Worm (Caenorhabditis elegans) whole organism, L1 larva: Measurements from ENCODE around the gene srlf-5.

Experiments
- C04F5.9 ChIP-seq: sonication (generic microtip); optimal IDR thresholded peaks from 2 replicates; lab custom pipeline; 2016; ENCODE audit warnings: missing genetic modification characterization, missing compliant biosample characterization
- F16B12.6 ChIP-seq: fragments of 150-350 bp; optimal IDR thresholded peaks from 2 replicates; lab custom pipeline; 2014; ENCODE audit warnings: missing biosample characterization, missing genetic modification characterization
- Y116A8C.19 ChIP-seq: sonication (generic microtip); optimal IDR thresholded peaks from 2 replicates; lab custom pipeline; 2016; ENCODE audit warnings: missing compliant biosample characterization, missing genetic modification characterization, borderline replicate concordance
- ceh-8 ChIP-seq: fragments of 200-800 bp; sonication (Bioruptor generic); optimal IDR thresholded peaks from 2 replicates; lab custom pipeline; 2018; ENCODE audit warnings: mild to moderate bottlenecking, missing genetic modification characterization, moderate library complexity, missing compliant biosample characterization
- elt-2 ChIP-seq: sonication (generic microtip); optimal IDR thresholded peaks from 2 replicates; lab custom pipeline; 2016; ENCODE audit warnings: missing genetic modification characterization, mild to moderate bottlenecking, inconsistent platforms, missing compliant biosample characterization, missing genetic modification reagents
- elt-3 ChIP-seq, 6 experiments: fragments of 150-350 bp in 1 of 6; sonication (generic microtip); optimal IDR thresholded peaks; 2 replicates each; lab custom pipeline; 2017 to 2018; ENCODE audit warnings: missing biosample characterization in 6 of 6, missing genetic modification characterization in 6 of 6, inconsistent platforms in 1 of 6
- fkh-4 ChIP-seq: sonication (generic microtip); optimal IDR thresholded peaks from 2 replicates; lab custom pipeline; 2016; ENCODE audit warnings: missing compliant biosample characterization, missing genetic modification characterization, borderline replicate concordance
- hlh-4 ChIP-seq: sonication (generic microtip); optimal IDR thresholded peaks from 2 replicates; lab custom pipeline; 2016; ENCODE audit warnings: mild to moderate bottlenecking, missing genetic modification characterization, missing compliant biosample characterization
- isw-1 ChIP-seq: fragments of 200-800 bp; sonication (Bioruptor generic); IDR thresholded peaks from 2 replicates; pipeline ENCODE4 v1.3.6; 2022; ENCODE audit warnings: missing genetic modification characterization, missing compliant biosample characterization
- jun-1 ChIP-seq: fragments of 150-350 bp; optimal IDR thresholded peaks from 2 replicates; lab custom pipeline; 2014; ENCODE audit warnings: missing biosample characterization, missing genetic modification reagents, missing genetic modification characterization
- lin-35 ChIP-seq, 2 experiments: fragments of 150-350 bp; optimal IDR thresholded peaks; 2 replicates each; lab custom pipeline; 2014; ENCODE audit warnings: missing biosample characterization in 2 of 2, missing genetic modification characterization in 2 of 2, missing genetic modification reagents in 2 of 2
- lir-3 ChIP-seq: sonication (generic microtip); optimal IDR thresholded peaks from 2 replicates; lab custom pipeline; 2016; ENCODE audit warnings: mild to moderate bottlenecking, missing genetic modification characterization, moderate library complexity, missing compliant biosample characterization; ENCODE audit not compliant: poor library complexity
- lsy-2 ChIP-seq, 2 experiments: fragments of 150-350 bp; optimal IDR thresholded peaks; 2 replicates each; lab custom pipeline; 2014; ENCODE audit warnings: missing biosample characterization in 2 of 2, missing genetic modification characterization in 2 of 2
- mdl-1 ChIP-seq, 2 experiments: fragments of 150-350 bp; optimal IDR thresholded peaks; 2 replicates each; lab custom pipeline; 2014 to 2017; ENCODE audit warnings: missing biosample characterization in 2 of 2, missing genetic modification characterization in 2 of 2, inconsistent platforms in 1 of 2
- mep-1 ChIP-seq: fragments of 150-350 bp; optimal IDR thresholded peaks from 2 replicates; lab custom pipeline; 2014; ENCODE audit warnings: missing biosample characterization, missing genetic modification characterization
- nhr-11 ChIP-seq: fragments of 150-350 bp; optimal IDR thresholded peaks from 2 replicates; lab custom pipeline; 2014; ENCODE audit warnings: missing biosample characterization, missing genetic modification characterization
- nhr-12 ChIP-seq: sonication (generic microtip); optimal IDR thresholded peaks from 2 replicates; lab custom pipeline; 2017; ENCODE audit warnings: missing biosample characterization, missing genetic modification characterization
- nhr-20 ChIP-seq: sonication (generic microtip); optimal IDR thresholded peaks from 2 replicates; lab custom pipeline; 2016; ENCODE audit warnings: mild to moderate bottlenecking, missing genetic modification characterization, missing compliant biosample characterization
- nhr-76 ChIP-seq: sonication (generic microtip); optimal IDR thresholded peaks from 2 replicates; lab custom pipeline; 2017; ENCODE audit warnings: missing biosample characterization, missing genetic modification characterization
- nhr-77 ChIP-seq: fragments of 150-350 bp; optimal IDR thresholded peaks from 2 replicates; lab custom pipeline; 2014; ENCODE audit warnings: missing biosample characterization, missing genetic modification characterization
- nhr-85 ChIP-seq: sonication (generic microtip); peaks from one replicate; lab custom pipeline; 2016; ENCODE audit warnings: missing genetic modification characterization, inconsistent platforms, missing compliant biosample characterization
- nhr-90 ChIP-seq: sonication (generic microtip); optimal IDR thresholded peaks from 2 replicates; lab custom pipeline; 2016; ENCODE audit warnings: mild to moderate bottlenecking, missing genetic modification characterization, missing compliant biosample characterization; ENCODE audit not compliant: poor library complexity
- swsn-7 ChIP-seq: sonication (generic microtip); optimal IDR thresholded peaks from 2 replicates; lab custom pipeline; 2016; ENCODE audit warnings: missing genetic modification characterization, missing compliant biosample characterization
- tbx-2 ChIP-seq: sonication (generic microtip); optimal IDR thresholded peaks from 2 replicates; lab custom pipeline; 2016; ENCODE audit warnings: missing genetic modification characterization, missing compliant biosample characterization
- unc-62 ChIP-seq: fragments of 150-350 bp; optimal IDR thresholded peaks from 2 replicates; lab custom pipeline; 2014; ENCODE audit warnings: missing biosample characterization, missing genetic modification reagents, missing genetic modification characterization
- zip-4 ChIP-seq: fragments of 200-800 bp; sonication (Bioruptor generic); optimal IDR thresholded peaks from 2 replicates; lab custom pipeline; 2018; ENCODE audit warnings: mild to moderate bottlenecking, missing genetic modification characterization, moderate library complexity, missing compliant biosample characterization
- ztf-11 ChIP-seq, 2 experiments: sonication (generic microtip); optimal IDR thresholded peaks; 2 replicates each; lab custom pipeline; 2016 to 2017; ENCODE audit warnings: missing genetic modification characterization in 2 of 2, missing biosample characterization in 1 of 2, missing compliant biosample characterization in 1 of 2
- ztf-4 ChIP-seq: fragments of 150-350 bp; optimal IDR thresholded peaks from 2 replicates; lab custom pipeline; 2014; ENCODE audit warnings: missing biosample characterization, missing genetic modification characterization

Gene srlf-5

DNA sequence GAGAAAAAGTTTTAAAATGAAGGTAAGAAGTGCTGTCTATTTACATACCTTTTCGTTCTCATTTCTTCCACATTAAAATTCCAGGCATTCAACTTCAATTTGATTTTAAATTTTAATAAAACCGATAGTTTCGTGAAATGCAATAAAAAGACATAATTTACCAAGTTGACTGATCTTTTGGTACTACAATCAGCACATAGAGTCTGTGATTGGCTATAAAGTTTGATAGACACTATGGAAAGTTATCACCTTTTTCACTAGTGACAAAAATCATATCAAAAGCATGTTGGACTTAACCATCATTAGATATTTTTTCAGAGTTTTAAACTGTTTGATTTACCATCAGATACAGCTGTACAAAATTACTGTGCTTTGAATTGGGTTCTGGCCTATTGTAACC is 11.1 kb downstream of the srlf-5 start, which contains the start of gene srz-15:
Gene srz-15 (plus strand): TSS at position 301 of the 400 bp plus-strand sequence.
- no peak for TF ChIP-seq elt-3 (tag; optimal IDR thresholded peaks at IDR 0.05; lab: Kevin White, UChicago)
- no peak for TF ChIP-seq hlh-4
- no peak for TF ChIP-seq swsn-7 (tag; lab: Kevin White, UChicago)
- TF ChIP-seq, all 84 proteins: peak for 0

DNA sequence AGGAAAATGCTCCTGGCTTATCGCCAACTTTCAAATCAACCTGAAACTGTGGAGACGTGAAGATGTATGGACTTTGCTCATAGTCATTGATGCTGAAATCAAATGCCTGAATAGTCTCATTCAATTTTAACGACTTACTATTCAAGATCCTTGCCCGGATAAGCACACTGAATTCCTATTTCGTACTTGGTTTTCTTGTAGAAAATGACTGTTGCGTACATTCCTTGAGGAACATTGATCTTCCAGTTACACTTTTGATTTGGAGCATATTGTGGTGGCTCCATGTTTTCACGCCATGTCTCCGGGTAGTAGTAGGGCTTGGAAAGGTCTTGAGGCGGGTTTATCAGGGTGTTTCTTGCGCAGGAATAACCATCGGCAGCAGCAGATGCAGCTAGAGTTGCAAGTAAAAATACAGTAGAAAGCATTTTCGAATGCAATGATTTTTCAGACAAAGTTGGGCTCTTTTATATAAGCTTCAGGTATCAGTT is 12.0 kb downstream of the srlf-5 start, which contains the start of gene irg-6:
Gene irg-6 (minus strand): TSS at position 438 of the 488 bp plus-strand sequence.
- TF ChIP-seq fkh-4 (tag; lab: Kevin White, UChicago) (no peak), nhr-85 (tag; lab: Kevin White, UChicago) (peak; percentile 0)
- TF ChIP-seq, all 84 proteins: peak for 1

DNA sequence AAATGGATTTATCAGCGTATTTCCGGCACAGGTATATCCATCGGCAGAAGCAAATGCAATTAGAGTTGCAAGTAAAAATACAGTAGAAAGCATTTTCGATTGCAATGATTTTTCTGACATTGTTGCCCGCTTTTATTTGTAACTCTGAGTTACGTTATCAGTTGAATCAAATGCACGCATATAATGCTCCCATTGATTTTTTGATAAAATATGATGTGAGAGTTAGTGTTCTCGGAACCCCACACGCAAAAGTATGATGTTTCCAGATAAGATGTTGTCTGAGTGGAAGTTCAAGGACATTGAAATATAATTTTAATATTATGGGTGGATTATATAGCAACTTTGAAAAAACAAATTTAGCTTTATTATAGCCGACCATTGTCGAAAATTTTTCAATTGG is 14.5 kb downstream of the srlf-5 start, which contains the start of gene K08D8.5:
Gene K08D8.5 (minus strand): TSS at position 140 of the 400 bp plus-strand sequence.
- peak; percentile 84 for TF ChIP-seq elt-2 (tag; lab: Kevin White, UChicago)
- no peak for TF ChIP-seq lir-3 (tag; lab: Kevin White, UChicago)
- no peak for TF ChIP-seq ztf-11 (tag; optimal IDR thresholded peaks at IDR 0.05; lab: Kevin White, UChicago)

DNA sequence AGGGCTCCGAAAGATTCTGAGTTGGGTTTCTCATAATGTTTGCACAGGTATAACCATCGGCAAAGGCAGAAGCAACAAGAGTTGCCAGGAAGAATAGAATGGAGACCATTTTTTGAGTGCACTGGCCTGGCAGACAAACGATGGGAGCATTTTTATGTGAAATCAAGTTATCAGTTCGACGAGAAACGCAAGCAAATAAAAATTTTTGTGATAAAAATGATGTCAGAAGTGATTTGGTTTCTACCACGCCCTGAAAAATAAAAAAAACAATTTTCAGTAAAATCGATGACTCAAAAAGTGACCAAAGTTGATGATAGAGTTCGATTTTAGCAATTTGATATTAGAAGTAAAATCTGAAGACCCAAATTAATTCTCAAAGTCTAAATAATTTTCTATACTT is 16.7 kb downstream of the srlf-5 start, which contains the start of gene K08D8.4:
Gene K08D8.4 (minus strand): TSS at position 128 of the 400 bp plus-strand sequence.
- TF ChIP-seq Y116A8C.19 (tag; lab: Kevin White, UChicago) (no peak), elt-2 (tag; lab: Kevin White, UChicago) (peak; percentile 58)
- TF ChIP-seq, all 84 proteins: peak for 1

DNA sequence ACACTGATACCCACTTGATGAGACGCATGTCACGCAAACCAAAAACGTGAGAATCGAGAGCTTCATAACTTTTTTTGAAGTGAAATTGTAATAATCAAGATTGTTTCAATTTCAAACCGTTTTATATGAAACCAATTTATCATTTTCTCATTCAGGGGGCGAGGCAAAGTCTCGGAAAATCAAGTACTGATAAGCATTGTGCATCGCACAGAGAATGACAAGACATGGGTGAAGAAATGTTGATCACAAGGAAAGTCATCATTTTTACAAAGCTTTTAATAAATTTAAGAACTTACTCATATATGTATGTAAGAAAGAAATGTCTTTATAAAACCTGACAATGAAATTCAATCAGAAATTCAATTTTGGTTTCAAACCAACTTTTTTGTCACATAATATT is 20.0 kb downstream of the srlf-5 start, which contains the start of gene K08D8.3:
Gene K08D8.3 (minus strand): TSS at position 131 of the 400 bp plus-strand sequence.
- TF ChIP-seq nhr-90 (no peak), nhr-20 (tag; lab: Kevin White, UChicago) (peak; percentile 11), mdl-1 (tag; optimal IDR thresholded peaks at IDR 0.05; lab: Kevin White, UChicago) (no peak), elt-2 (tag; lab: Kevin White, UChicago) (peak; percentile 86), lin-35 (GFP tag; optimal IDR thresholded peaks at IDR 0.05; lab: Kevin White, UChicago) (peak in 1 of 2 experiments; percentile 16)

DNA sequence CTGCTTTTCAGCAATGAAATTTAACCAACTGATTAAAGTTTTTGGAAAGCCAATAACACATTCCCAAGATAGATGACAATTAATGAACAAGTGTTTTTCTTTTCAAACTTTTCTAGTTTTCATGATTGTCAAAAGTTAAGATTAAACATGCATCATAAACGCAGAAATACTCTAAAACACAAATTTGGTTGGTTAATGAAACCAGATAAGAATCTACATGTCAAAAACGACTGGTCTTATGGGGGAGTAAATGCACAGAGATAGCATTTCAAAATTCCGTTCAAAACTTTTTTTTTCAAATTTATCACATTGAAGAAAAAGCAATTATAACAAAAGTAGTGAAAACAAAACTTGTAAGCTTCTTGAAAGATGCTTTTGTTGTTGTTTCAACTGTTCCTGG is 22.9 kb downstream of the srlf-5 start:
- no peak for TF ChIP-seq C04F5.9 (tag; lab: Kevin White, UChicago)
- TF ChIP-seq nhr-77 (tag; lab: Kevin White, UChicago), result no peak
- TF ChIP-seq nhr-12 (tag; lab: Kevin White, UChicago), result no peak
- TF ChIP-seq nhr-85 (tag; lab: Kevin White, UChicago), result no peak
- TF ChIP-seq tbx-2 (tag; lab: Kevin White, UChicago), result no peak
- TF ChIP-seq F16B12.6 (tag; lab: Kevin White, UChicago), result no peak
- no peak for TF ChIP-seq ztf-4 (tag; lab: Kevin White, UChicago)
- no peak for TF ChIP-seq nhr-11 (tag; lab: Kevin White, UChicago)
- no peak for TF ChIP-seq hlh-4
- TF ChIP-seq ceh-8, result no peak
- TF ChIP-seq nhr-76 (tag; lab: Kevin White, UChicago), result no peak
- TF ChIP-seq unc-62 (GFP tag; lab: Kevin White, UChicago), result no peak
- no peak for TF ChIP-seq ztf-11 (tag; optimal IDR thresholded peaks at IDR 0.05; lab: Kevin White, UChicago)
- TF ChIP-seq mep-1 (tag; lab: Kevin White, UChicago), result no peak
- TF ChIP-seq isw-1 (GFP tag; lab: Robert Waterston, UW), result no peak

DNA sequence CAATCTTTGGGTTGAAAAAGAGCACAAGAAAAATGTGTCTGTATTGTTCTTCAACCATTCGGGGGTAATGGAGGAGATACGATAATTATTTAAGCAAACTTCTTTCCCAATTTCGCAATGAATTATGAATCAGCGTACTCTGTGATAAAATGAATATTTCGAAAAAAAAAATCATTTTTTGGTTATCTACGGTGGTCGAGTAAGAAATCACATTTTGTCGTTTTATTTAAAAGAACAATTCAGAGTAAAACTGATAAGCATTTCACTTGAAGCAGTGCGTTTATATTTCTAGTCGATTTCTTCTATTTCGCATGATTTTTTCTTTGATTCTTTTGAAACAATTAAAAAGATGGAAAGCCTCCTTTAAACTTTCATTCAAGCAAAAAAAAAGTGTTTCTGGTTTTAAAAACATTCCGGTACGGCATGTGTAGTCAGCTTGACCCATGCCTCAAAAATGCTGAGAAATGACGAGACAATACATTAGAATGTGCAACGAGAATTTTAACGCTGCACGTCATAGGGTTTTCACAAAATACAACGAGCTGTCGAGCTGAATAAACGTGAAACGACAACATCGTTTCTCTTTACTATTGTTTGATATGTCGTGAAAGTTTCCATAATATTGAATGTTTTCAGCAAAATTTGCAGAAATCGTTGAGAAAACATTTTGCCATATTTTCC is 24.0 kb downstream of the srlf-5 start, which contains the start of gene K08D8.2:
Gene K08D8.2 (plus strand): TSS at position 631 of the 681 bp plus-strand sequence.
- no peak for TF ChIP-seq fkh-4 (tag; lab: Kevin White, UChicago)
- no peak for TF ChIP-seq jun-1 (tag; lab: Kevin White, UChicago)
- no peak for TF ChIP-seq F16B12.6 (tag; lab: Kevin White, UChicago)
- peak; percentile 49 for TF ChIP-seq elt-2 (tag; lab: Kevin White, UChicago)
- TF ChIP-seq mdl-1 (tag; optimal IDR thresholded peaks at IDR 0.05; lab: Kevin White, UChicago), result no peak
- TF ChIP-seq isw-1 (GFP tag; lab: Robert Waterston, UW), result no peak
- TF ChIP-seq lsy-2 (tag; optimal IDR thresholded peaks at IDR 0.05; lab: Kevin White, UChicago), result no peak
- TF ChIP-seq zip-4 (GFP tag; lab: Kevin White, UChicago), result no peak
